Worm (Caenorhabditis elegans) whole organism, L1 larva: ENCODE measurements around the gene C02H6.1.
A peak's percentile ranks its signal among the peaks of the same experiment; 100 is the strongest.

Experiments used
- F16B12.6 ChIP-seq: fragments of 150-350 bp; optimal IDR thresholded peaks from 2 replicates; lab custom pipeline; 2014; ENCODE audit warnings: missing biosample characterization, missing genetic modification characterization
- Y116A8C.19 ChIP-seq: sonication (generic microtip); optimal IDR thresholded peaks from 2 replicates; lab custom pipeline; 2016; ENCODE audit warnings: missing compliant biosample characterization, missing genetic modification characterization, borderline replicate concordance
- aha-1 ChIP-seq: fragments of 150-350 bp; optimal IDR thresholded peaks from 2 replicates; lab custom pipeline; 2014; ENCODE audit warnings: missing biosample characterization, missing genetic modification characterization
- alr-1 ChIP-seq: fragments of 200-800 bp; sonication (Bioruptor generic); optimal IDR thresholded peaks from 2 replicates; lab custom pipeline; 2018; ENCODE audit warnings: borderline replicate concordance, mild to moderate bottlenecking, missing genetic modification characterization, missing compliant biosample characterization
- ceh-82 ChIP-seq, 3 experiments: fragments of 150-350 bp in 1 of 3; sonication (generic microtip) in 2 of 3; optimal IDR thresholded peaks; 2 replicates each; lab custom pipeline; 2014 to 2017; ENCODE audit warnings: missing biosample characterization in 3 of 3, missing genetic modification characterization in 3 of 3
- ceh-90 ChIP-seq: sonication (generic microtip); optimal IDR thresholded peaks from 2 replicates; lab custom pipeline; 2016; ENCODE audit warnings: missing genetic modification characterization, missing compliant biosample characterization
- efl-1 ChIP-seq, 4 experiments: fragments of 150-350 bp; optimal IDR thresholded peaks in 3 of 4; peaks in 1 of 4; 1 replicate in 1 of 4; 2 replicates in 3 of 4; lab custom pipeline; 2014; ENCODE audit warnings: missing biosample characterization in 2 of 4, missing genetic modification characterization in 2 of 4, missing genetic modification reagents in 2 of 4
- efl-3 ChIP-seq: fragments of 200-800 bp; sonication (Bioruptor generic); optimal IDR thresholded peaks from 2 replicates; lab custom pipeline; 2018; ENCODE audit warnings: mild to moderate bottlenecking, missing genetic modification characterization, missing compliant biosample characterization
- egl-13 ChIP-seq: sonication (generic microtip); optimal IDR thresholded peaks from 2 replicates; lab custom pipeline; 2016; ENCODE audit warnings: missing genotype, missing genetic modification reagents, missing genetic modification characterization, missing compliant biosample characterization
- egl-27 ChIP-seq, 2 experiments: fragments of 150-350 bp in 1 of 2; sonication (generic microtip); optimal IDR thresholded peaks; 3 replicates each; lab custom pipeline; 2017 to 2018; ENCODE audit warnings: missing biosample characterization in 2 of 2, missing genetic modification characterization in 2 of 2, missing genetic modification reagents in 2 of 2
- elt-3 ChIP-seq, 6 experiments: fragments of 150-350 bp in 1 of 6; sonication (generic microtip); optimal IDR thresholded peaks; 2 replicates each; lab custom pipeline; 2017 to 2018; ENCODE audit warnings: missing biosample characterization in 6 of 6, missing genetic modification characterization in 6 of 6, inconsistent platforms in 1 of 6
- fkh-10 ChIP-seq: sonication (generic microtip); optimal IDR thresholded peaks from 2 replicates; lab custom pipeline; 2017; ENCODE audit warnings: missing biosample characterization, missing genetic modification reagents, missing genetic modification characterization
- fkh-8 ChIP-seq: sonication (generic microtip); optimal IDR thresholded peaks from 2 replicates; lab custom pipeline; 2016; ENCODE audit warnings: mild to moderate bottlenecking, missing genetic modification characterization, missing compliant biosample characterization
- hlh-17 ChIP-seq: fragments of 200-800 bp; sonication (Bioruptor generic); optimal IDR thresholded peaks from 2 replicates; lab custom pipeline; 2018; ENCODE audit warnings: missing genetic modification characterization, mild to moderate bottlenecking, missing compliant biosample characterization, moderate library complexity, borderline replicate concordance
- hpl-2 ChIP-seq: fragments of 150-350 bp; optimal IDR thresholded peaks from 2 replicates; lab custom pipeline; 2014; ENCODE audit warnings: missing biosample characterization, missing genetic modification reagents, missing genetic modification characterization
- irx-1 ChIP-seq: sonication (generic microtip); optimal IDR thresholded peaks from 2 replicates; lab custom pipeline; 2016; ENCODE audit warnings: missing genetic modification characterization, missing compliant biosample characterization
- isw-1 ChIP-seq: fragments of 200-800 bp; sonication (Bioruptor generic); IDR thresholded peaks from 2 replicates; pipeline ENCODE4 v1.3.6; 2022; ENCODE audit warnings: missing genetic modification characterization, missing compliant biosample characterization
- jun-1 ChIP-seq: fragments of 150-350 bp; optimal IDR thresholded peaks from 2 replicates; lab custom pipeline; 2014; ENCODE audit warnings: missing biosample characterization, missing genetic modification reagents, missing genetic modification characterization
- lin-14 ChIP-seq: fragments of 200-800 bp; sonication (Bioruptor generic); optimal IDR thresholded peaks from 2 replicates; lab custom pipeline; 2018; ENCODE audit warnings: mild to moderate bottlenecking, missing genetic modification characterization, moderate library complexity, missing compliant biosample characterization
- lsy-2 ChIP-seq, 2 experiments: fragments of 150-350 bp; optimal IDR thresholded peaks; 2 replicates each; lab custom pipeline; 2014; ENCODE audit warnings: missing biosample characterization in 2 of 2, missing genetic modification characterization in 2 of 2
- mab-9 ChIP-seq: fragments of 200-800 bp; sonication (Bioruptor generic); IDR thresholded peaks from 2 replicates; pipeline ENCODE4 v1.3.6; 2022; ENCODE audit warnings: missing genetic modification reagents, missing genetic modification characterization, missing compliant biosample characterization
- mdl-1 ChIP-seq, 2 experiments: fragments of 150-350 bp; optimal IDR thresholded peaks; 2 replicates each; lab custom pipeline; 2014 to 2017; ENCODE audit warnings: missing biosample characterization in 2 of 2, missing genetic modification characterization in 2 of 2, inconsistent platforms in 1 of 2
- mef-2 ChIP-seq: fragments of 150-350 bp; optimal IDR thresholded peaks from 2 replicates; lab custom pipeline; 2014; ENCODE audit warnings: missing biosample characterization, missing genetic modification characterization
- nhr-11 ChIP-seq: fragments of 150-350 bp; optimal IDR thresholded peaks from 2 replicates; lab custom pipeline; 2014; ENCODE audit warnings: missing biosample characterization, missing genetic modification characterization
- nhr-12 ChIP-seq: sonication (generic microtip); optimal IDR thresholded peaks from 2 replicates; lab custom pipeline; 2017; ENCODE audit warnings: missing biosample characterization, missing genetic modification characterization
- nhr-19 ChIP-seq: fragments of 200-800 bp; sonication (Bioruptor generic); conservative IDR thresholded peaks from 2 replicates; pipeline ENCODE4 v1.3.6; 2022; ENCODE audit warnings: missing genetic modification characterization, missing compliant biosample characterization
- nhr-28 ChIP-seq: fragments of 150-350 bp; optimal IDR thresholded peaks from 2 replicates; lab custom pipeline; 2014; ENCODE audit warnings: missing biosample characterization, missing genetic modification characterization
- nhr-47 ChIP-seq: sonication (generic microtip); optimal IDR thresholded peaks from 2 replicates; lab custom pipeline; 2016; ENCODE audit warnings: mild to moderate bottlenecking, missing genetic modification characterization, moderate library complexity, missing compliant biosample characterization
- nhr-76 ChIP-seq: sonication (generic microtip); optimal IDR thresholded peaks from 2 replicates; lab custom pipeline; 2017; ENCODE audit warnings: missing biosample characterization, missing genetic modification characterization
- nhr-90 ChIP-seq: sonication (generic microtip); optimal IDR thresholded peaks from 2 replicates; lab custom pipeline; 2016; ENCODE audit warnings: mild to moderate bottlenecking, missing genetic modification characterization, missing compliant biosample characterization; ENCODE audit not compliant: poor library complexity
- pag-3 ChIP-seq: sonication (generic microtip); optimal IDR thresholded peaks from 2 replicates; lab custom pipeline; 2017; ENCODE audit warnings: missing genetic modification characterization, mild to moderate bottlenecking, missing compliant biosample characterization, antibody characterized with exemption, borderline replicate concordance; ENCODE audit not compliant: insufficient read depth
- rnt-1 ChIP-seq: sonication (generic microtip); optimal IDR thresholded peaks from 2 replicates; lab custom pipeline; 2016; ENCODE audit warnings: mild to moderate bottlenecking, missing genetic modification characterization, moderate library complexity, missing compliant biosample characterization
- skn-1 ChIP-seq: fragments of 150-350 bp; optimal IDR thresholded peaks from 2 replicates; lab custom pipeline; 2014; ENCODE audit warnings: missing biosample characterization, missing genetic modification characterization
- snpc-4 ChIP-seq: fragments of 150-350 bp; optimal IDR thresholded peaks from 2 replicates; lab custom pipeline; 2014; ENCODE audit warnings: missing biosample characterization, missing genetic modification characterization
- snu-23 ChIP-seq: sonication (generic microtip); optimal IDR thresholded peaks from 2 replicates; lab custom pipeline; 2016; ENCODE audit warnings: missing genetic modification characterization, missing compliant biosample characterization
- sox-4 ChIP-seq: sonication (generic microtip); optimal IDR thresholded peaks from 2 replicates; lab custom pipeline; 2016; ENCODE audit warnings: missing genetic modification characterization, missing compliant biosample characterization
- sup-37 ChIP-seq: fragments of 200-800 bp; sonication (Bioruptor generic); optimal IDR thresholded peaks from 2 replicates; lab custom pipeline; 2018; ENCODE audit warnings: mild to moderate bottlenecking, missing genetic modification characterization, missing compliant biosample characterization
- tbx-2 ChIP-seq: sonication (generic microtip); optimal IDR thresholded peaks from 2 replicates; lab custom pipeline; 2016; ENCODE audit warnings: missing genetic modification characterization, missing compliant biosample characterization
- unc-130 ChIP-seq: fragments of 150-350 bp; optimal IDR thresholded peaks from 2 replicates; lab custom pipeline; 2017; ENCODE audit warnings: missing biosample characterization, missing genetic modification characterization, inconsistent platforms
- unc-62 ChIP-seq: fragments of 150-350 bp; optimal IDR thresholded peaks from 2 replicates; lab custom pipeline; 2014; ENCODE audit warnings: missing biosample characterization, missing genetic modification reagents, missing genetic modification characterization
- unc-86 ChIP-seq: sonication (generic microtip); optimal IDR thresholded peaks from 2 replicates; lab custom pipeline; 2016; ENCODE audit warnings: missing genetic modification characterization, missing compliant biosample characterization
- unc-98 ChIP-seq: fragments of 200-800 bp; sonication (Bioruptor generic); IDR thresholded peaks from 2 replicates; pipeline ENCODE4 v1.3.6; 2022; ENCODE audit warnings: missing genetic modification characterization, missing compliant biosample characterization
- xbp-1 ChIP-seq: sonication (generic microtip); optimal IDR thresholded peaks from 2 replicates; lab custom pipeline; 2016; ENCODE audit warnings: missing genetic modification characterization, missing compliant biosample characterization
- zag-1 ChIP-seq: fragments of 150-350 bp; optimal IDR thresholded peaks from 2 replicates; lab custom pipeline; 2014; ENCODE audit warnings: missing biosample characterization, missing genetic modification characterization
- zip-4 ChIP-seq: fragments of 200-800 bp; sonication (Bioruptor generic); optimal IDR thresholded peaks from 2 replicates; lab custom pipeline; 2018; ENCODE audit warnings: mild to moderate bottlenecking, missing genetic modification characterization, moderate library complexity, missing compliant biosample characterization
- ztf-4 ChIP-seq: fragments of 150-350 bp; optimal IDR thresholded peaks from 2 replicates; lab custom pipeline; 2014; ENCODE audit warnings: missing biosample characterization, missing genetic modification characterization

Gene C02H6.1

ce11 chrV:7435376-7436204, 45.9 kb upstream of the C02H6.1 start, which contains the start of the genes ddo-2 and F25E5.8 (continued):
- TF ChIP-seq nhr-90 (tag; lab: Kevin White, UChicago) (peak; percentile 48), lsy-2 (tag; optimal IDR thresholded peaks at IDR 0.05; lab: Kevin White, UChicago) (no peak), sup-37 (GFP tag; lab: Kevin White, UChicago) (no peak), unc-86 (tag; lab: Kevin White, UChicago) (no peak), xbp-1 (tag; lab: Kevin White, UChicago) (no peak), fkh-8 (tag; lab: Kevin White, UChicago) (no peak), efl-3 (GFP tag; lab: Kevin White, UChicago) (no peak), zag-1 (no peak), Y116A8C.19 (tag; lab: Kevin White, UChicago) (no peak), zip-4 (GFP tag; lab: Kevin White, UChicago) (no peak), mdl-1 (tag; optimal IDR thresholded peaks at IDR 0.05; lab: Kevin White, UChicago) (peak in 1 of 2 experiments; percentile 38)
- TF ChIP-seq, all 84 proteins: peak for 14

- TF ChIP-seq nhr-12 (tag; lab: Kevin White, UChicago) (no peak), efl-3 (GFP tag; lab: Kevin White, UChicago) (no peak), skn-1 (tag; lab: Kevin White, UChicago) (peak; percentile 39), nhr-76 (tag; lab: Kevin White, UChicago) (no peak), irx-1 (tag; lab: Kevin White, UChicago) (no peak), snpc-4 (tag; lab: Kevin White, UChicago) (peak; percentile 21), sup-37 (GFP tag; lab: Kevin White, UChicago) (peak; percentile 31), unc-86 (tag; lab: Kevin White, UChicago) (peak; percentile 25), sox-4 (tag; lab: Kevin White, UChicago) (no peak), F16B12.6 (tag; lab: Kevin White, UChicago) (no peak), hlh-17 (no peak), hpl-2 (GFP tag; lab: Kevin White, UChicago) (no peak), ztf-4 (tag; lab: Kevin White, UChicago) (no peak), egl-27 (tag; optimal IDR thresholded peaks at IDR 0.05; lab: Kevin White, UChicago) (no peak), tbx-2 (peak; percentile 69), lsy-2 (tag; optimal IDR thresholded peaks at IDR 0.05; lab: Kevin White, UChicago) (peak; percentile 55 to 58), mef-2 (tag; lab: Kevin White, UChicago) (peak; percentile 0), elt-3 (tag; optimal IDR thresholded peaks at IDR 0.05; lab: Kevin White, UChicago) (peak in 1 of 6 experiments; percentile 4), ceh-90 (tag; lab: Kevin White, UChicago) (no peak), pag-3 (tag; lab: Kevin White, UChicago) (no peak), nhr-19 (peak; percentile 98), nhr-47 (tag; lab: Kevin White, UChicago) (peak; percentile 55), unc-62 (GFP tag; lab: Kevin White, UChicago) (no peak), alr-1 (tag; lab: Kevin White, UChicago) (no peak), unc-98 (GFP tag; lab: Robert Waterston, UW) (no peak), jun-1 (no peak), snu-23 (peak; percentile 79), zip-4 (GFP tag; lab: Kevin White, UChicago) (no peak), mab-9 (no peak), unc-130 (peak; percentile 34), ceh-82 (tag; optimal IDR thresholded peaks at IDR 0.05; lab: Kevin White, UChicago) (peak; percentile 25 to 32 (median 28)), aha-1 (tag; lab: Kevin White, UChicago) (no peak), lin-14 (peak; percentile 88), rnt-1 (tag; lab: Kevin White, UChicago) (peak; percentile 56), fkh-10 (GFP tag; lab: Kevin White, UChicago) (peak; percentile 33), nhr-11 (tag; lab: Kevin White, UChicago) (no peak), isw-1 (no peak), nhr-28 (tag; lab: Kevin White, UChicago) (no peak), xbp-1 (tag; lab: Kevin White, UChicago) (peak; percentile 32), efl-1 (optimal IDR thresholded peaks at IDR 0.05; lab: Kevin White, UChicago) (peak; percentile 19 to 41), efl-1 (GFP tag; optimal IDR thresholded peaks at IDR 0.05 in 1 of 2; lab: Kevin White, UChicago) (peak in 1 of 2 experiments; percentile 87), zag-1 (no peak), egl-13 (no peak)
These were observed 45.2 kb upstream of the C02H6.1 start for ce11 chrV:7434805-7435363.
